Fruit fly (Drosophila melanogaster) whole organism, adult: ENCODE data around the gene Syx1A.

Source experiments
- CG11617 ChIP-seq: fragments of 200-800 bp; sonication (Bioruptor generic); optimal IDR thresholded peaks from 2 replicates; lab custom pipeline; 2017; ENCODE audit warnings: mild to moderate bottlenecking, missing biosample characterization, missing genetic modification reagents, missing genetic modification characterization
- CG12768 ChIP-seq: fragments of 200-800 bp; sonication (Bioruptor generic); optimal IDR thresholded peaks from 2 replicates; lab custom pipeline; 2017; ENCODE audit warnings: missing biosample characterization, missing genetic modification characterization, mild to moderate bottlenecking, moderate library complexity, missing genetic modification reagents
- CG14711 ChIP-seq: fragments of 200-800 bp; sonication (Bioruptor generic); optimal IDR thresholded peaks from 2 replicates; lab custom pipeline; 2018; ENCODE audit warnings: missing biosample characterization, mild to moderate bottlenecking, missing genetic modification characterization, moderate library complexity
- CG1620 ChIP-seq: fragments of 200-800 bp; sonication (Bioruptor generic); optimal IDR thresholded peaks from 2 replicates; lab custom pipeline; 2016; ENCODE audit warnings: missing biosample characterization, missing genetic modification characterization
- CG33017 ChIP-seq: fragments of 200-800 bp; sonication (Bioruptor generic); optimal IDR thresholded peaks from 2 replicates; lab custom pipeline; 2018; ENCODE audit warnings: missing biosample characterization, mild to moderate bottlenecking, missing genetic modification characterization, moderate library complexity
- CG5204 ChIP-seq: fragments of 200-800 bp; sonication (Bioruptor generic); optimal IDR thresholded peaks from 2 replicates; lab custom pipeline; 2016; ENCODE audit warnings: missing biosample characterization, missing genetic modification characterization
- CG7045 ChIP-seq: fragments of 200-800 bp; sonication (Bioruptor generic); optimal IDR thresholded peaks from 2 replicates; lab custom pipeline; 2017; ENCODE audit warnings: missing biosample characterization, mild to moderate bottlenecking, missing genetic modification characterization
- CG7101 ChIP-seq: fragments of 200-800 bp; sonication (Bioruptor generic); optimal IDR thresholded peaks from 2 replicates; lab custom pipeline; 2018; ENCODE audit warnings: missing biosample characterization, mild to moderate bottlenecking, missing genetic modification characterization, moderate library complexity
- Clk ChIP-seq: fragments of 200-800 bp; sonication (Bioruptor generic); optimal IDR thresholded peaks from 2 replicates; lab custom pipeline; 2017; ENCODE audit warnings: missing biosample characterization, missing genetic modification characterization
- Crg-1 ChIP-seq: fragments of 200-800 bp; sonication (Bioruptor generic); optimal IDR thresholded peaks from 2 replicates; lab custom pipeline; 2016; ENCODE audit warnings: missing biosample characterization, missing genetic modification characterization
- Hr96 ChIP-seq: fragments of 200-800 bp; sonication (Bioruptor generic); optimal IDR thresholded peaks from 2 replicates; lab custom pipeline; 2016; ENCODE audit warnings: missing biosample characterization, missing genetic modification characterization
- Mnt ChIP-seq: fragments of 200-800 bp; sonication (Bioruptor generic); optimal IDR thresholded peaks from 2 replicates; lab custom pipeline; 2016; ENCODE audit warnings: missing biosample characterization, mild to moderate bottlenecking, missing genetic modification characterization
- bab1 ChIP-seq: fragments of 200-800 bp; sonication (Bioruptor generic); optimal IDR thresholded peaks from 3 replicates; lab custom pipeline; 2019; ENCODE audit warnings: missing biosample characterization, mild to moderate bottlenecking, missing genetic modification characterization, moderate library complexity
- cic ChIP-seq: fragments of 200-800 bp; sonication (Bioruptor generic); optimal IDR thresholded peaks from 2 replicates; lab custom pipeline; 2017; ENCODE audit warnings: missing biosample characterization, mild to moderate bottlenecking, missing genetic modification characterization, moderate library complexity
- cnc ChIP-seq, 2 experiments: fragments of >200 bp; optimal IDR thresholded peaks; 2 replicates each; lab custom pipeline; 2017
- kay ChIP-seq: fragments of 200-800 bp; sonication (Bioruptor generic); peaks from one replicate; lab custom pipeline; 2016; ENCODE audit warnings: missing biosample characterization, missing genetic modification characterization, borderline replicate concordance
- ovo ChIP-seq: fragments of 200-800 bp; sonication (Bioruptor generic); optimal IDR thresholded peaks from 2 replicates; lab custom pipeline; 2016; ENCODE audit warnings: missing biosample characterization, missing genetic modification characterization
- pad ChIP-seq: fragments of 200-800 bp; sonication (Bioruptor generic); optimal IDR thresholded peaks from 3 replicates; lab custom pipeline; 2017; ENCODE audit warnings: missing biosample characterization, missing genetic modification characterization, mild to moderate bottlenecking, moderate library complexity, missing genetic modification reagents
- tj ChIP-seq: fragments of 200-800 bp; sonication (Bioruptor generic); optimal IDR thresholded peaks from 3 replicates; lab custom pipeline; 2017; ENCODE audit warnings: missing biosample characterization, mild to moderate bottlenecking, missing genetic modification characterization, moderate library complexity
- toe ChIP-seq: fragments of 200-800 bp; sonication (Bioruptor generic); optimal IDR thresholded peaks from 2 replicates; lab custom pipeline; 2016; ENCODE audit warnings: missing biosample characterization, missing genetic modification characterization

Gene Syx1A

dm6 chr3R:24116180-24116579 is 10.6 kb upstream of the Syx1A start, which contains the start of gene CG13607:
Gene CG13607 (minus strand): TSS chr3R:24116322.
- peak; percentile 27 for TF ChIP-seq Hr96 (GFP tag; lab: Kevin White, UChicago)
- TF ChIP-seq CG7101, result peak; percentile 18
- peak; percentile 14 for TF ChIP-seq cic
- TF ChIP-seq CG5204 (GFP tag; lab: Kevin White, UChicago), result peak; percentile 13
- TF ChIP-seq CG7045 (GFP tag; lab: Kevin White, UChicago), result no peak
- TF ChIP-seq CG11617 (GFP tag; lab: Kevin White, UChicago), result peak; percentile 10
- no peak for TF ChIP-seq CG1620 (GFP tag; lab: Kevin White, UChicago)

- TF ChIP-seq CG14711 (tag; lab: Kevin White, UChicago) (no peak), cic (no peak), pad (no peak), bab1 (no peak), tj (GFP tag; lab: Kevin White, UChicago) (no peak), CG7101 (no peak)
Observed at dm6 chr3R:24113070-24113385, 7.5 kb upstream of the Syx1A start, which contains the start of gene Root. Gene Root (plus strand): TSS chr3R:24113286.

dm6 chr3R:24112320-24113069 is 6.9 kb upstream of the Syx1A start, which contains the start of gene CG13605:
Gene CG13605 (minus strand): TSS chr3R:24112389.
- no peak for TF ChIP-seq ovo (GFP tag; lab: Kevin White, UChicago)
- peak; percentile 68 for TF ChIP-seq CG7101
- peak; percentile 73 for TF ChIP-seq CG11617 (GFP tag; lab: Kevin White, UChicago)
- peak; percentile 71 for TF ChIP-seq toe (GFP tag; lab: Kevin White, UChicago)
- no peak for TF ChIP-seq kay (GFP tag; lab: Kevin White, UChicago)
- peak; percentile 69 for TF ChIP-seq CG14711 (tag; lab: Kevin White, UChicago)
- peak; percentile 73 for TF ChIP-seq CG33017 (tag; lab: Kevin White, UChicago)
- peak; percentile 59 for TF ChIP-seq CG7045 (GFP tag; lab: Kevin White, UChicago)
- TF ChIP-seq CG1620 (GFP tag; lab: Kevin White, UChicago), result peak; percentile 28
- peak; percentile 78 for TF ChIP-seq tj (GFP tag; lab: Kevin White, UChicago)
- peak; percentile 27 for TF ChIP-seq cic
- TF ChIP-seq CG12768 (GFP tag; lab: Kevin White, UChicago), result peak; percentile 78
- peak; percentile 27 for TF ChIP-seq Hr96 (GFP tag; lab: Kevin White, UChicago)
- peak; percentile 68 for TF ChIP-seq Crg-1 (GFP tag; lab: Kevin White, UChicago)
- TF ChIP-seq Mnt (GFP tag; lab: Kevin White, UChicago), result peak; percentile 59
- TF ChIP-seq cnc (optimal IDR thresholded peaks at IDR 0.05; lab: Kevin White, UChicago), result no peak
- peak; percentile 84 for TF ChIP-seq bab1
- TF ChIP-seq pad, result peak; percentile 62
- peak; percentile 44 for TF ChIP-seq Clk (GFP tag; lab: Kevin White, UChicago)
- peak; percentile 64 for TF ChIP-seq CG5204 (GFP tag; lab: Kevin White, UChicago)

- TF ChIP-seq CG5204 (GFP tag; lab: Kevin White, UChicago) (peak; percentile 98), CG33017 (tag; lab: Kevin White, UChicago) (peak; percentile 100), bab1 (peak; percentile 99), Hr96 (GFP tag; lab: Kevin White, UChicago) (peak; percentile 95), kay (GFP tag; lab: Kevin White, UChicago) (no peak), cnc (optimal IDR thresholded peaks at IDR 0.05; lab: Kevin White, UChicago) (no peak), CG14711 (tag; lab: Kevin White, UChicago) (peak; percentile 99), ovo (GFP tag; lab: Kevin White, UChicago) (peak; percentile 100), toe (GFP tag; lab: Kevin White, UChicago) (peak; percentile 98), Crg-1 (GFP tag; lab: Kevin White, UChicago) (peak; percentile 98), cic (peak; percentile 98), CG7101 (peak; percentile 100), pad (peak; percentile 95), CG12768 (GFP tag; lab: Kevin White, UChicago) (peak; percentile 100), CG7045 (GFP tag; lab: Kevin White, UChicago) (peak; percentile 100), CG1620 (GFP tag; lab: Kevin White, UChicago) (peak; percentile 96), Clk (GFP tag; lab: Kevin White, UChicago) (peak; percentile 99), Mnt (GFP tag; lab: Kevin White, UChicago) (peak; percentile 97), tj (GFP tag; lab: Kevin White, UChicago) (peak; percentile 97), CG11617 (GFP tag; lab: Kevin White, UChicago) (peak; percentile 100)
Observed at dm6 chr3R:24108902-24109389, 3.4 kb upstream of the Syx1A start, which contains the start of the genes eIF4EHP and CG18428. Gene eIF4EHP (minus strand): TSS chr3R:24108960. Gene CG18428 (plus strand): TSS chr3R:24109336.

- TF ChIP-seq CG11617 (GFP tag; lab: Kevin White, UChicago) (no peak), CG7045 (GFP tag; lab: Kevin White, UChicago) (no peak), CG12768 (GFP tag; lab: Kevin White, UChicago) (no peak), CG7101 (no peak)
Observed at dm6 chr3R:24106879-24107441, 1.4 kb upstream of the Syx1A start, which contains the start of gene CG10694. Gene CG10694 (plus strand): TSS chr3R:24107391.
